Worm (Caenorhabditis elegans) whole organism, early embryonic: Measurements from ENCODE around the gene frpr-3.

ENCODE experiments used
- B0310.2 ChIP-seq: sonication (generic microtip); optimal IDR thresholded peaks from 2 replicates; lab custom pipeline; 2016; ENCODE audit warnings: mild to moderate bottlenecking, missing genetic modification characterization, missing compliant biosample characterization
- F13C5.2 ChIP-seq: sonication (generic microtip); optimal IDR thresholded peaks from 2 replicates; lab custom pipeline; 2017; ENCODE audit warnings: mild to moderate bottlenecking, missing genetic modification characterization, inconsistent platforms, missing compliant biosample characterization
- aly-1 ChIP-seq: sonication (generic microtip); optimal IDR thresholded peaks from 2 replicates; lab custom pipeline; 2016; ENCODE audit warnings: missing genetic modification characterization, missing compliant biosample characterization
- ama-1 ChIP-seq: fragments of 150-350 bp; optimal IDR thresholded peaks from 2 replicates; lab custom pipeline; 2014
- ceh-13 ChIP-seq: fragments of 200-800 bp; sonication (Bioruptor generic); optimal IDR thresholded peaks from 2 replicates; lab custom pipeline; 2018; ENCODE audit warnings: mild to moderate bottlenecking, missing genetic modification characterization, missing compliant biosample characterization
- ceh-36 ChIP-seq: sonication (generic microtip); optimal IDR thresholded peaks from 2 replicates; lab custom pipeline; 2016; ENCODE audit warnings: missing genetic modification characterization, inconsistent platforms, missing compliant biosample characterization
- ets-7 ChIP-seq: sonication (generic microtip); optimal IDR thresholded peaks from 2 replicates; lab custom pipeline; 2016; ENCODE audit warnings: missing genotype, missing genetic modification characterization, missing compliant biosample characterization
- flt-1 ChIP-seq: fragments of 200-800 bp; sonication (Bioruptor generic); IDR thresholded peaks from 2 replicates; pipeline ENCODE4 v1.3.6; 2022; ENCODE audit warnings: missing genetic modification characterization, missing compliant biosample characterization
- hmbx-1 ChIP-seq: sonication (generic microtip); optimal IDR thresholded peaks from 2 replicates; lab custom pipeline; 2016; ENCODE audit warnings: mild to moderate bottlenecking, missing genetic modification characterization, missing compliant biosample characterization
- hmg-4 ChIP-seq: fragments of 200-800 bp; sonication (Bioruptor generic); optimal IDR thresholded peaks from 2 replicates; lab custom pipeline; 2018; ENCODE audit warnings: mild to moderate bottlenecking, missing genetic modification characterization, missing compliant biosample characterization
- hnd-1 ChIP-seq: sonication (generic microtip); optimal IDR thresholded peaks from 2 replicates; lab custom pipeline; 2016; ENCODE audit warnings: missing genetic modification characterization, missing compliant biosample characterization
- pes-1 ChIP-seq: fragments of 200-800 bp; sonication (Bioruptor generic); IDR thresholded peaks from 2 replicates; pipeline ENCODE4 v1.3.6; 2022; ENCODE audit warnings: missing genetic modification reagents, missing genetic modification characterization, missing compliant biosample characterization
- scrt-1 ChIP-seq: fragments of 200-800 bp; sonication (Bioruptor generic); IDR thresholded peaks from 2 replicates; pipeline ENCODE4 v1.3.6; 2022; ENCODE audit warnings: missing genetic modification characterization, missing compliant biosample characterization
- sea-1 ChIP-seq: fragments of 200-800 bp; sonication (Bioruptor generic); conservative IDR thresholded peaks from 2 replicates; pipeline ENCODE4 v1.3.6; 2022; ENCODE audit warnings: missing genetic modification characterization, missing compliant biosample characterization
- tbx-11 ChIP-seq: fragments of 200-800 bp; sonication (Bioruptor generic); IDR thresholded peaks from 2 replicates; pipeline ENCODE4 v1.3.6; 2022; ENCODE audit warnings: missing genetic modification characterization, missing compliant biosample characterization
- tbx-37 ChIP-seq: fragments of 200-800 bp; sonication (Bioruptor generic); conservative IDR thresholded peaks from 2 replicates; pipeline ENCODE4 v1.3.6; 2022; ENCODE audit warnings: missing genetic modification reagents, missing genetic modification characterization, missing compliant biosample characterization
- tra-4 ChIP-seq: sonication (generic microtip); optimal IDR thresholded peaks from 2 replicates; lab custom pipeline; 2017; ENCODE audit warnings: missing genetic modification characterization, missing compliant biosample characterization

Gene frpr-3

ce11 chrV:7781511-7781910, 10.4 kb downstream of the frpr-3 start, which contains the start of gene cyp-32A1:
Gene cyp-32A1, plus strand, starts transcription at chrV:7781811.
- TF ChIP-seq B0310.2 (tag; lab: Kevin White, UChicago) (no peak), ama-1 (lab: Kevin White, UChicago) (no peak), hmg-4 (GFP tag; lab: Kevin White, UChicago) (no peak)

- TF ChIP-seq B0310.2 (tag; lab: Kevin White, UChicago) = no peak
- no peak for TF ChIP-seq pes-1 (GFP tag; lab: Robert Waterston, UW)
- no peak for TF ChIP-seq ceh-36 (tag; lab: Kevin White, UChicago)
- no peak for TF ChIP-seq hmbx-1 (tag; lab: Kevin White, UChicago)
Measured at ce11 chrV:7785117-7785516, 14.1 kb downstream of the frpr-3 start, which contains the start of gene C26F1.1. Gene C26F1.1, plus strand, starts transcription at chrV:7785417.

- no peak for TF ChIP-seq ceh-13
- no peak for TF ChIP-seq flt-1 (GFP tag; lab: Robert Waterston, UW)
- no peak for TF ChIP-seq tra-4 (tag; lab: Kevin White, UChicago)
- no peak for TF ChIP-seq hmbx-1 (tag; lab: Kevin White, UChicago)
- TF ChIP-seq ama-1 (lab: Kevin White, UChicago) = no peak
- no peak for TF ChIP-seq hmg-4 (GFP tag; lab: Kevin White, UChicago)
- TF ChIP-seq tbx-37 = no peak
- TF ChIP-seq ets-7 = no peak
- TF ChIP-seq aly-1 = no peak
- TF ChIP-seq tbx-11 (GFP tag; lab: Robert Waterston, UW) = no peak
- TF ChIP-seq ceh-36 (tag; lab: Kevin White, UChicago) = no peak
- no peak for TF ChIP-seq hnd-1 (tag; lab: Kevin White, UChicago)
- no peak for TF ChIP-seq B0310.2 (tag; lab: Kevin White, UChicago)
- no peak for TF ChIP-seq scrt-1 (GFP tag; lab: Robert Waterston, UW)
Measured at ce11 chrV:7785885-7786284, 14.8 kb downstream of the frpr-3 start.

DNA sequence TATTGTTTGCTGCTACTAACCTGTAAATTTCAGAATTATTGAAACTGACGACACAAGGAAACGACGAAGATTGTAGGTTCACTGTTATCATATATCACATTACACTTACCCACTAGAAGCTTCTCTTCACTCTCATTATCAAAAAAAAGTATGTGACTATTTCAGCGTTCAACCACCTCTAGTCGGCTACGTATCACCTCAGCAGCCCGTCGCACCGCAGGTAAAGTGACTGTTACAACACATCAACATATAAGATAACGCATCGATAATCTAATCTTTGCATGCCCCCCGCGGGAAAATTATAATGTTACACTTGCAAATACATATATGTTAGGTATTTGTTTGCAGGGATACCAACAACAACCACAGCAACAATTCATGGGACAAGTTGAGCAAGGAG, 15.6 kb downstream of the frpr-3 start:
- TF ChIP-seq aly-1 (no peak), ama-1 (lab: Kevin White, UChicago) (no peak), tbx-37 (no peak), B0310.2 (tag; lab: Kevin White, UChicago) (no peak), pes-1 (GFP tag; lab: Robert Waterston, UW) (no peak), tbx-11 (GFP tag; lab: Robert Waterston, UW) (no peak), tra-4 (tag; lab: Kevin White, UChicago) (no peak), hmbx-1 (tag; lab: Kevin White, UChicago) (no peak), hmg-4 (GFP tag; lab: Kevin White, UChicago) (no peak), ceh-36 (tag; lab: Kevin White, UChicago) (no peak), hnd-1 (tag; lab: Kevin White, UChicago) (no peak), F13C5.2 (no peak), scrt-1 (GFP tag; lab: Robert Waterston, UW) (no peak), ets-7 (no peak), ceh-13 (no peak), sea-1 (GFP tag; lab: Robert Waterston, UW) (no peak)

DNA sequence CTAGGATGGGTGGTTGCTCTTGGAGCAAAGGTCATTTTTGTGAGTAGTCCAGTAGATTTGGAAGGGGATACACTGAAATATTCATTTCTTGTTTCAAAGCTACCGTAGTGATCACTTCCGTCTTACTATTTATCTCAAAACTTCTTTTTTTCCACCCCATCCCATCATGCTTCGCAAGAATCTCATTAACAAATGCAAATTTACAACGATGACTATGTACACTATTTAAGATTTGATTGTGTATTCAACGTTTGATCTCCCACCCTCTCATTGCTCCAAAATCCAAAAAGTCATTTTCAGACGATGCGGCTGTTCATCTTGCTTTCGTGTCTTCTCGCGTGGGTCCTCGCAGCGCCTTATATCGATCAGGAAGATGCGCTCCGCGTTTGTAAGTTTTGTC, 22.0 kb downstream of the frpr-3 start, which contains the start of gene flp-21:
flp-21 (plus strand) TSS at position 301 of the 400 bp plus-strand sequence.
- TF ChIP-seq hnd-1 (tag; lab: Kevin White, UChicago) (no peak), hmg-4 (GFP tag; lab: Kevin White, UChicago) (no peak), scrt-1 (GFP tag; lab: Robert Waterston, UW) (no peak), ceh-13 (no peak), pes-1 (GFP tag; lab: Robert Waterston, UW) (no peak)

DNA sequence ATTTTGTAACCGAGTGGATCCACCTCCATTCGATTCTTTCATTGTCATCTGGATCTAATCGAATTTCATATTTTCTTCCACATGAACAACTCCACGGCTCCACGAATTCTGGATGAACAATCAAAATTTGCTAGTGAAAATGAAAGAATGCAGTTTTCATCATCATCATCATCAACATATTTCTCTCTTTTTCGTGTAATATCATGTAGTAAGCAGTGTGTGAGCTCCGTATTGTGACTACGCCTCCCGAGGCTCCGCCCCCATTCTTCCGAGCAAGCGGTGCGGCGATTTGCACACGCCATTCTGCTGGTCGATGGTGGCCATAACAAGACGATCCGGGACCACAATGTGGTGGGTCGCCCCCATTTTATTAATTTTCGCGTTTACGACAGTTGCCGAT, 27.0 kb downstream of the frpr-3 start, which contains the start of gene ZK742.7:
ZK742.7 (plus strand) TSS at position 301 of the 400 bp plus-strand sequence.
- TF ChIP-seq hmg-4 (GFP tag; lab: Kevin White, UChicago) (no peak), hnd-1 (tag; lab: Kevin White, UChicago) (no peak), sea-1 (GFP tag; lab: Robert Waterston, UW) (no peak), tbx-37 (no peak), ceh-13 (no peak)

DNA sequence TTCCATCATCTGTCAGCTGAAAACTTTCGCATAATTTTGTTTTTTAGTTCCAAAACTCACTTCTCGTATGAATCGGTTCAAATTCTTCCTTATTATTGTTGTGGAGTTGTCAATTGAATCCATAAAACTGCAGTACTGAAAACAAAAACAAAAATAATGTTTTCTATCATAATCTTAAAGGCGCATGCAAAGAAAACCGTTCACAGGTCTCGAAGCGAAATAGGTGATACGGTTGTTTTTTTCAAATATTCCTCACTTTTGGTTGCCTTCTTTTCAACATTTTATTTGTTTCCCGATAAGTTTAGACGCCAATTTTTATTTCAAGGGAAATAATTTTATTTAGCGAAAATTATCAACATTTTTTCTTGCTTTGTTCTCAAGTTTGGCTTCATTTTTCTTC, 32.5 kb downstream of the frpr-3 start:
- no peak for TF ChIP-seq tbx-11 (GFP tag; lab: Robert Waterston, UW)
- TF ChIP-seq ama-1 (lab: Kevin White, UChicago) = no peak
- TF ChIP-seq pes-1 (GFP tag; lab: Robert Waterston, UW) = no peak
- no peak for TF ChIP-seq ceh-36 (tag; lab: Kevin White, UChicago)
- TF ChIP-seq ets-7 = no peak
- TF ChIP-seq hmg-4 (GFP tag; lab: Kevin White, UChicago) = no peak
- no peak for TF ChIP-seq tbx-37
- TF ChIP-seq F13C5.2 = no peak
- no peak for TF ChIP-seq scrt-1 (GFP tag; lab: Robert Waterston, UW)
- TF ChIP-seq tra-4 (tag; lab: Kevin White, UChicago) = no peak
- TF ChIP-seq hnd-1 (tag; lab: Kevin White, UChicago) = no peak

DNA sequence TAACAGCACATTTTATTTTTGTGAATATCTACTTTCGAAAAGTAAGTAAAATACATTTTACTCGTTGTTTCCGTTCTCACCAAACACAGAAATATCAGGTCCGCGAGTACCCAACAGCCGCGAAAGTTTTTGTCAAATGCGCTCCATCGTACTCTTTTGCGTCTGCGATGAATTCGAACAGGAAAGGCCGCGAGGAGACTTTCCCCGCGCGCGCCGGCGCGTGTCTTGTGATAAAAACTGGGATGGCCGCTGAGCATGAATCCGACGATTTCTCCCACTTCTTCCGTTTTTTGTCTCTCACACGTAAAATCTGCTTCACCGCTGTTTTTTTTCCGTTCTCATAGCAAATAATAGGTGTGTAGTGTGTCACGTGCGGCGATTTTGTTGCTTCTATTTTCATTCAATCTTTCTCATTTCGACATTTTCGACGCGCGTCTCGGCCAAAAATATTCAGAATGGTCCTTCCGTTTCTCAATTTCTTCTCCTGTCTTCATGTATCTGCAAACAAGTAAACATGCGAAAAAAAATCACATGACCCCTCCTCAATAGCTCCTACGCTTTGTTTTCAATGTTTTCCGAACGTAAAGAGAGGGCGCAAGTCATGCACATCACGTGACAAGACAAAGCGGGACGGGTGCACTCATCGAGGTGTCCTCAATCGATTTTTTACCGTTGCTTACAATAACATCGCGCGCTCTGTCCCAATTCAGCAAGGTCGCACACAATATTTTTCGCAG, 33.2 kb downstream of the frpr-3 start, which contains the start of gene uvs-1:
uvs-1 (minus strand) TSS at position 145 of the 737 bp plus-strand sequence.
- TF ChIP-seq aly-1 (no peak), ama-1 (lab: Kevin White, UChicago) (no peak), sea-1 (GFP tag; lab: Robert Waterston, UW) (0 out of 2 replicates have a peak, but pooled peaks have one; percentile 55)
